ENCODE assay signal across 3 fruit fly cellular contexts in genomic region chr2L:13966732-13967316, dm6.
TF ChIP-seq lines count a peak whose summit lies in the region.

Gene NimB2 (minus strand): TSS chr2L:13967018.

- TF ChIP-seq CTCF in whole organism, embryonic (GFP tag; optimal IDR thresholded peaks at IDR 0.05; lab: Kevin White, UChicago) = no peak

TF ChIP-seq in whole organism, embryonic, 481 proteins besides CTCF, POLR2A, EP300 and RAD21:
- TF ChIP-seq mirr (GFP tag; optimal IDR thresholded peaks at IDR 0.05; lab: Kevin White, UChicago) (no peak), CG6272 (GFP tag; IDR thresholded peaks at IDR 0.05; lab: Robert Waterston, UW) (no peak), Blimp-1 (GFP tag; optimal IDR thresholded peaks at IDR 0.05; lab: Kevin White, UChicago) (no peak), ac (GFP tag; optimal IDR thresholded peaks at IDR 0.05; lab: Kevin White, UChicago) (no peak), sug (tag; optimal IDR thresholded peaks at IDR 0.05; lab: Kevin White, UChicago) (peak; percentile 19), dm (GFP tag; optimal IDR thresholded peaks at IDR 0.05; lab: Kevin White, UChicago) (no peak), vvl (GFP tag; IDR thresholded peaks at IDR 0.05; lab: Robert Waterston, UW) (no peak), Oli (tag; optimal IDR thresholded peaks at IDR 0.05; lab: Kevin White, UChicago) (no peak), dmrt99B (tag; optimal IDR thresholded peaks at IDR 0.05; lab: Kevin White, UChicago) (no peak), CG2712 (tag; optimal IDR thresholded peaks at IDR 0.05; lab: Kevin White, UChicago) (no peak), nerfin-1 (tag; optimal IDR thresholded peaks at IDR 0.05; lab: Kevin White, UChicago) (no peak), chm (GFP tag; IDR thresholded peaks at IDR 0.05; lab: Robert Waterston, UW) (no peak), H2.0 (GFP tag; IDR thresholded peaks at IDR 0.05; lab: Robert Waterston, UW) (no peak), CG34376 (GFP tag; optimal IDR thresholded peaks at IDR 0.05; lab: Kevin White, UChicago) (peak; percentile 81), CG11093 (GFP tag; IDR thresholded peaks at IDR 0.05; lab: Robert Waterston, UW) (no peak), CG10543 (GFP tag; optimal IDR thresholded peaks at IDR 0.05; lab: Kevin White, UChicago) (peak; percentile 21), Jarid2 (GFP tag; optimal IDR thresholded peaks at IDR 0.05; lab: Kevin White, UChicago) (no peak), cad (GFP tag; optimal IDR thresholded peaks at IDR 0.05; lab: Kevin White, UChicago) (no peak), jing (GFP tag; optimal IDR thresholded peaks at IDR 0.05; lab: Kevin White, UChicago) (no peak), Pdp1 (GFP tag; optimal IDR thresholded peaks at IDR 0.05; lab: Kevin White, UChicago) (peak in 1 of 2 experiments; percentile 14), CG10147 (GFP tag; optimal IDR thresholded peaks at IDR 0.05; lab: Kevin White, UChicago) (no peak)

TF ChIP-seq in whole organism, prepupa, 60 proteins besides CTCF, POLR2A, EP300 and RAD21:
- TF ChIP-seq CG31627 (GFP tag; optimal IDR thresholded peaks at IDR 0.05; lab: Kevin White, UChicago) (no peak), CG15336 (GFP tag; IDR thresholded peaks at IDR 0.05; lab: Robert Waterston, UW) (no peak), CG7368 (GFP tag; optimal IDR thresholded peaks at IDR 0.05; lab: Kevin White, UChicago) (no peak), dac (GFP tag; optimal IDR thresholded peaks at IDR 0.05; lab: Kevin White, UChicago) (no peak), Blimp-1 (GFP tag; optimal IDR thresholded peaks at IDR 0.05; lab: Kevin White, UChicago) (no peak), CG6163 (GFP tag; IDR thresholded peaks at IDR 0.05; lab: Robert Waterston, UW) (no peak), Eip78C (GFP tag; lab: Kevin White, UChicago) (peak; percentile 16), svp (GFP tag; lab: Kevin White, UChicago) (peak; percentile 94), acj6 (GFP tag; optimal IDR thresholded peaks at IDR 0.05; lab: Kevin White, UChicago) (no peak), CG3032 (tag; optimal IDR thresholded peaks at IDR 0.05; lab: Kevin White, UChicago) (no peak)

TF ChIP-seq in whole organism, wandering third instar larva, 38 proteins besides CTCF, POLR2A, EP300 and RAD21:
- no peak for TF ChIP-seq Vsx2 (GFP tag; optimal IDR thresholded peaks at IDR 0.05; lab: Kevin White, UChicago; ENCODE audit: partially characterized antibody)
- no peak for TF ChIP-seq Rel (GFP tag; optimal IDR thresholded peaks at IDR 0.05; lab: Kevin White, UChicago)
- peak; percentile 42 for TF ChIP-seq Rel (tag; optimal IDR thresholded peaks at IDR 0.05; lab: Kevin White, UChicago)
